Fruit fly (Drosophila melanogaster) whole organism, prepupa: ENCODE data around the gene CG5861.

Source experiments
- Blimp-1 ChIP-seq: fragments of 200-800 bp; sonication (Bioruptor generic); optimal IDR thresholded peaks from 3 replicates; lab custom pipeline; 2017; ENCODE audit warnings: missing biosample characterization, missing genetic modification characterization, mild to moderate bottlenecking, moderate library complexity, missing genetic modification reagents
- CG10631 ChIP-seq: fragments of 200-800 bp; sonication (Bioruptor generic); optimal IDR thresholded peaks from 2 replicates; lab custom pipeline; 2016; ENCODE audit warnings: missing biosample characterization, missing genetic modification characterization
- CG10669 ChIP-seq: fragments of 200-800 bp; sonication (Bioruptor generic); optimal IDR thresholded peaks from 3 replicates; lab custom pipeline; 2018; ENCODE audit warnings: missing biosample characterization, mild to moderate bottlenecking, missing genetic modification characterization, moderate library complexity
- CG11762 ChIP-seq: fragments of 200-800 bp; sonication (Bioruptor generic); optimal IDR thresholded peaks from 3 replicates; lab custom pipeline; 2016; ENCODE audit warnings: missing biosample characterization, missing genetic modification characterization; ENCODE audit not compliant: insufficient read depth
- CG11902 ChIP-seq: fragments of 200-800 bp; sonication (Bioruptor generic); optimal IDR thresholded peaks from 3 replicates; lab custom pipeline; 2016; ENCODE audit warnings: missing biosample characterization, missing genetic modification characterization
- CG1621 ChIP-seq: fragments of 200-800 bp; sonication (Bioruptor generic); optimal IDR thresholded peaks from 3 replicates; lab custom pipeline; 2018; ENCODE audit warnings: missing biosample characterization, mild to moderate bottlenecking, missing genetic modification characterization
- CG3032 ChIP-seq: fragments of 200-800 bp; optimal IDR thresholded peaks from 2 replicates; lab custom pipeline; 2019; ENCODE audit warnings: missing biosample characterization, mild to moderate bottlenecking, missing genetic modification characterization, moderate library complexity
- CG31627 ChIP-seq: fragments of 200-800 bp; sonication (Bioruptor generic); optimal IDR thresholded peaks from 3 replicates; lab custom pipeline; 2016; ENCODE audit warnings: missing biosample characterization, missing genetic modification characterization
- CG32006 ChIP-seq: fragments of 200-800 bp; sonication (Bioruptor generic); optimal IDR thresholded peaks from 3 replicates; lab custom pipeline; 2017; ENCODE audit warnings: missing biosample characterization, mild to moderate bottlenecking, missing genetic modification characterization
- CG34406 ChIP-seq: fragments of 200-800 bp; sonication (Bioruptor generic); optimal IDR thresholded peaks from 3 replicates; lab custom pipeline; 2016; ENCODE audit warnings: missing biosample characterization, missing genetic modification characterization
- CG6163 ChIP-seq: fragments of 200-800 bp; sonication (Bioruptor generic); IDR thresholded peaks from 3 replicates; pipeline ENCODE4 v1.3.6; 2022; ENCODE audit warnings: missing biosample characterization, missing genetic modification characterization
- CG6276 ChIP-seq: fragments of 200-800 bp; sonication (Bioruptor generic); optimal IDR thresholded peaks from 2 replicates; lab custom pipeline; 2017; ENCODE audit warnings: missing biosample characterization, mild to moderate bottlenecking, missing genetic modification characterization
- CG6792 ChIP-seq: fragments of 200-800 bp; sonication (Bioruptor generic); optimal IDR thresholded peaks from 3 replicates; lab custom pipeline; 2016; ENCODE audit warnings: missing biosample characterization, missing genetic modification characterization
- CG6808 ChIP-seq: fragments of 200-800 bp; sonication (Bioruptor generic); optimal IDR thresholded peaks from 3 replicates; lab custom pipeline; 2017; ENCODE audit warnings: missing biosample characterization, missing genetic modification characterization, mild to moderate bottlenecking, moderate library complexity, missing genetic modification reagents
- CG7368 ChIP-seq: fragments of 200-800 bp; sonication (Bioruptor generic); optimal IDR thresholded peaks from 3 replicates; lab custom pipeline; 2016; ENCODE audit warnings: missing biosample characterization, missing genetic modification characterization
- Eip75B ChIP-seq: fragments of 200-800 bp; sonication (Bioruptor generic); optimal IDR thresholded peaks from 3 replicates; lab custom pipeline; 2016; ENCODE audit warnings: missing biosample characterization, missing genetic modification characterization
- Eip78C ChIP-seq: fragments of 200-800 bp; sonication (Bioruptor generic); peaks from one replicate; lab custom pipeline; 2016; ENCODE audit warnings: missing biosample characterization, missing genetic modification characterization
- Eip93F ChIP-seq: fragments of 200-800 bp; sonication (Bioruptor generic); optimal IDR thresholded peaks from 2 replicates; lab custom pipeline; 2016; ENCODE audit warnings: missing biosample characterization, mild to moderate bottlenecking, missing genetic modification characterization
- Ets21C ChIP-seq: fragments of 200-800 bp; sonication (Bioruptor generic); optimal IDR thresholded peaks from 3 replicates; lab custom pipeline; 2016; ENCODE audit warnings: missing biosample characterization, missing genetic modification characterization
- Ets96B ChIP-seq: fragments of 200-800 bp; optimal IDR thresholded peaks from 2 replicates; lab custom pipeline; 2019; ENCODE audit warnings: missing biosample characterization, mild to moderate bottlenecking, missing genetic modification characterization, moderate library complexity
- Hr4 ChIP-seq: fragments of 200-800 bp; sonication (Bioruptor generic); optimal IDR thresholded peaks from 3 replicates; lab custom pipeline; 2016; ENCODE audit warnings: missing biosample characterization, missing genetic modification characterization
- Met ChIP-seq: fragments of 200-800 bp; sonication (Bioruptor generic); optimal IDR thresholded peaks from 3 replicates; lab custom pipeline; 2016; ENCODE audit warnings: missing biosample characterization, missing genetic modification characterization
- OdsH ChIP-seq: fragments of 200-800 bp; sonication (Bioruptor generic); optimal IDR thresholded peaks from 3 replicates; lab custom pipeline; 2016; ENCODE audit warnings: missing biosample characterization, missing genetic modification characterization
- Smox ChIP-seq: fragments of 200-800 bp; sonication (Bioruptor generic); optimal IDR thresholded peaks from 3 replicates; lab custom pipeline; 2016; ENCODE audit warnings: missing biosample characterization, missing genetic modification characterization
- Sox102F ChIP-seq: fragments of 200-800 bp; sonication (Bioruptor generic); optimal IDR thresholded peaks from 2 replicates; lab custom pipeline; 2016; ENCODE audit warnings: missing biosample characterization, mild to moderate bottlenecking, missing genetic modification characterization
- Sox14 ChIP-seq: fragments of 200-800 bp; sonication (Bioruptor generic); optimal IDR thresholded peaks from 3 replicates; lab custom pipeline; 2016; ENCODE audit warnings: missing biosample characterization, missing genetic modification characterization
- Sox15 ChIP-seq: fragments of 200-800 bp; sonication (Bioruptor generic); optimal IDR thresholded peaks from 3 replicates; lab custom pipeline; 2016; ENCODE audit warnings: missing biosample characterization, missing genetic modification characterization
- achi ChIP-seq: fragments of 200-800 bp; sonication (Bioruptor generic); optimal IDR thresholded peaks from 3 replicates; lab custom pipeline; 2016; ENCODE audit warnings: missing biosample characterization, missing genetic modification characterization
- acj6 ChIP-seq: fragments of 200-800 bp; sonication (Bioruptor generic); optimal IDR thresholded peaks from 3 replicates; lab custom pipeline; 2016; ENCODE audit warnings: missing biosample characterization, missing genetic modification characterization
- cyc ChIP-seq: fragments of 200-800 bp; sonication (Bioruptor generic); optimal IDR thresholded peaks from 3 replicates; lab custom pipeline; 2016; ENCODE audit warnings: missing biosample characterization, missing genetic modification characterization
- eg ChIP-seq: fragments of 200-800 bp; sonication (Bioruptor generic); IDR thresholded peaks from 3 replicates; pipeline ENCODE4 v1.3.6; 2022; ENCODE audit warnings: missing biosample characterization, missing genetic modification characterization
- esn ChIP-seq: fragments of 200-800 bp; sonication (Bioruptor generic); optimal IDR thresholded peaks from 2 replicates; lab custom pipeline; 2016; ENCODE audit warnings: missing biosample characterization, mild to moderate bottlenecking, missing genetic modification characterization, moderate library complexity
- fkh ChIP-seq: fragments of 200-800 bp; sonication (Bioruptor generic); optimal IDR thresholded peaks from 3 replicates; lab custom pipeline; 2017; ENCODE audit warnings: missing biosample characterization, mild to moderate bottlenecking, missing genetic modification characterization, moderate library complexity
- lz ChIP-seq: fragments of 200-800 bp; sonication (Bioruptor generic); optimal IDR thresholded peaks from 3 replicates; lab custom pipeline; 2016; ENCODE audit warnings: missing biosample characterization, missing genetic modification characterization
- net ChIP-seq: fragments of 200-800 bp; sonication (Bioruptor generic); optimal IDR thresholded peaks from 3 replicates; lab custom pipeline; 2016; ENCODE audit warnings: missing biosample characterization, missing genetic modification characterization
- pdm3 ChIP-seq: fragments of 200-800 bp; sonication (Bioruptor generic); optimal IDR thresholded peaks from 3 replicates; lab custom pipeline; 2016; ENCODE audit warnings: missing biosample characterization, missing genetic modification characterization
- salr ChIP-seq, 2 experiments: fragments of 200-800 bp; sonication (Bioruptor generic); optimal IDR thresholded peaks; 3 replicates each; lab custom pipeline; 2016 to 2018; ENCODE audit warnings: missing biosample characterization in 2 of 2, missing genetic modification characterization in 2 of 2, mild to moderate bottlenecking in 1 of 2
- ss ChIP-seq, 2 experiments: fragments of 200-800 bp; sonication (Bioruptor generic); optimal IDR thresholded peaks; 2 replicates in 1 of 2; 3 replicates in 1 of 2; lab custom pipeline; 2017 to 2018; ENCODE audit warnings: mild to moderate bottlenecking in 2 of 2, missing biosample characterization in 2 of 2, missing genetic modification characterization in 2 of 2, moderate library complexity in 1 of 2
- svp ChIP-seq: fragments of 200-800 bp; sonication (Bioruptor generic); peaks from one replicate; lab custom pipeline; 2016; ENCODE audit warnings: missing biosample characterization, missing genetic modification characterization

The CG5861 gene

dm6 chr2L:16353765-16354164 is 46.7 kb upstream of the CG5861 start:
- TF ChIP-seq CG6808 (GFP tag; lab: Kevin White, UChicago) (peak; percentile 3), svp (peak; percentile 53), CG3032 (tag; lab: Kevin White, UChicago) (no peak), CG34406 (GFP tag; lab: Kevin White, UChicago) (no peak), ss (GFP tag; optimal IDR thresholded peaks at IDR 0.05; lab: Kevin White, UChicago) (peak; percentile 10 to 24)
- TF ChIP-seq, all 60 proteins: peak for 3

DNA sequence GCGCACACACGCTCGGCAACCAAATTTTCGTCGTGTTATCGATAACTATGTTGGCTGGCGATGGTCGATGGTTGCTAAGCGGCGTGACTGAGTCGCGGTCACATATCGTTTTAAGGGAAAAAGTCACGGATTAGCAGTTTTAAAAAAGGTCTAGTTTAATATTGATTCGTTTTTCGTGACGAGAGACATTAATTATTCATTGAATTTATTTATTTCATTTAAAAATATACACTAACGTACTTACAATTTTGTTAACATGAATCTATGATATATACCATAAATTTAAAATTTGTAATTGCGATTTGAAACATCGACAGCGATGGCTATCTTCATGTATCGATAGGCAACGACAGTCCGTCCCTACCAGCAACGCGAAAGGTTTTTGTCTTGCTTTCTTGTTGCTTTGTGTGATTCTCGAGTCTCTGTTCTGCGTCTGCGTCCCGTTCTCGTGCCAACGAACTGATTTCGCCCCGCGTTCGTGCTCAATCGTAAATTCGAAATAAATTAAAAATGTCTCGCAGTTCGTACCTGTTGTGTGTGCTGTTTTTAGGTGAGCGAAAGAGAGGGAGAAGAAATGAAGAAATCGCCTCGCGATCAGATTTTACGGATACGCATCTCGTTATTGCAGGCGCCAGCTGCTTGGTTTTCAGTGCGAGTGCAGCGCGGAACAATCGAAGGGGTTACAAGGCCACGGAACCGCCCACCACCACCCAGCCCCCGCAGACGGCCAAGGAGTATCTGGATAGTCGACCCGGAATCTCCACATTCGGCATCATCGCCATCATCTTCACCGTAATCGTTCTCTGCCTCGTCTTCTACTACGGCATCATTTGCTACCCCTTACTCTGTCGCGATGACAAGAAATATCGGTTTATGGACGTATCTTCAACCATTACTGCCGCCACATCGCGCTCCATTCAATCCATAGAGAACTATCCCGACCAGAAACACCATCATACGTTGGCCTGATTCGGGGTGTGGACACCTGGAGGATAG is 45.8 kb upstream of the CG5861 start, which contains the start of the genes Hyls1, chif and CG4455:
Hyls1 (minus strand) TSS at position 44 of the 996 bp plus-strand sequence.
chif (minus strand) TSS at position 44 of the 996 bp plus-strand sequence.
CG4455 (plus strand) TSS at position 350 of the 996 bp plus-strand sequence.
- TF ChIP-seq cyc (peak; percentile 5), CG11762 (GFP tag; lab: Kevin White, UChicago) (no peak), Eip78C (GFP tag; lab: Kevin White, UChicago) (peak; percentile 65), CG6808 (GFP tag; lab: Kevin White, UChicago) (peak; percentile 26), OdsH (peak; percentile 31), Met (no peak), eg (GFP tag; lab: Robert Waterston, UW) (no peak), Sox102F (GFP tag; lab: Kevin White, UChicago) (peak; percentile 28), pdm3 (GFP tag; lab: Kevin White, UChicago) (peak; percentile 39), salr (GFP tag; optimal IDR thresholded peaks at IDR 0.05; lab: Kevin White, UChicago) (no peak), CG10669 (peak; percentile 3), CG34406 (GFP tag; lab: Kevin White, UChicago) (peak; percentile 6), ss (GFP tag; optimal IDR thresholded peaks at IDR 0.05; lab: Kevin White, UChicago) (no peak), Ets96B (tag; lab: Kevin White, UChicago) (peak; percentile 35), acj6 (GFP tag; lab: Kevin White, UChicago) (peak; percentile 31), svp (peak; percentile 77), Smox (GFP tag; lab: Kevin White, UChicago) (peak; percentile 31), Sox14 (GFP tag; lab: Kevin White, UChicago) (peak; percentile 46), CG6163 (GFP tag; lab: Robert Waterston, UW) (peak; percentile 34; the same call in 1 of the 3 replicates), Eip75B (GFP tag; lab: Kevin White, UChicago) (no peak), CG10631 (GFP tag; lab: Kevin White, UChicago) (peak; percentile 41), CG6792 (GFP tag; lab: Kevin White, UChicago) (peak; percentile 32), Blimp-1 (GFP tag; lab: Kevin White, UChicago) (no peak), lz (GFP tag; lab: Kevin White, UChicago) (peak; percentile 36), CG3032 (tag; lab: Kevin White, UChicago) (peak; percentile 55), CG6276 (GFP tag; lab: Kevin White, UChicago) (no peak), Hr4 (GFP tag; lab: Kevin White, UChicago) (peak; percentile 29), CG31627 (GFP tag; lab: Kevin White, UChicago) (peak; percentile 24), CG7368 (no peak), CG11902 (GFP tag; lab: Kevin White, UChicago) (peak; percentile 31), Ets21C (no peak), CG1621 (tag; lab: Kevin White, UChicago) (peak; percentile 70), achi (GFP tag; lab: Kevin White, UChicago) (peak; percentile 46), CG32006 (GFP tag; lab: Kevin White, UChicago) (no peak), Eip93F (peak; percentile 33), esn (GFP tag; lab: Kevin White, UChicago) (peak; percentile 42), fkh (no peak), net (GFP tag; lab: Kevin White, UChicago) (peak; percentile 10), Sox15 (no peak)
- TF ChIP-seq, all 60 proteins: peak for 26
